Worm (Caenorhabditis elegans) whole organism, young adult: Measurements from ENCODE around the gene F40H3.1.

Experiments used
- B0261.1 ChIP-seq: sonication (generic microtip); optimal IDR thresholded peaks from 2 replicates; lab custom pipeline; 2016; ENCODE audit warnings: mild to moderate bottlenecking, missing genetic modification characterization, moderate library complexity, missing compliant biosample characterization
- C17E4.6 ChIP-seq: fragments of 200-800 bp; sonication (Bioruptor generic); IDR thresholded peaks from 2 replicates; pipeline ENCODE4 v1.3.6; 2022; ENCODE audit warnings: missing genetic modification reagents, missing genetic modification characterization, missing compliant biosample characterization
- F10E7.11 ChIP-seq: sonication (generic microtip); optimal IDR thresholded peaks from 2 replicates; lab custom pipeline; 2017; ENCODE audit warnings: mild to moderate bottlenecking, missing genetic modification characterization, moderate library complexity, missing compliant biosample characterization
- F22D6.2 ChIP-seq: sonication (generic microtip); optimal IDR thresholded peaks from 2 replicates; lab custom pipeline; 2016; ENCODE audit warnings: mild to moderate bottlenecking, missing genetic modification characterization, missing compliant biosample characterization
- F37B4.10 ChIP-seq: fragments of 200-800 bp; sonication (Bioruptor generic); IDR thresholded peaks from 2 replicates; pipeline ENCODE4 v1.3.6; 2022; ENCODE audit warnings: missing genetic modification characterization, missing compliant biosample characterization
- F39B2.1 ChIP-seq: fragments of 200-800 bp; sonication (Bioruptor generic); IDR thresholded peaks from 2 replicates; pipeline ENCODE4 v1.3.6; 2022; ENCODE audit warnings: missing genetic modification reagents, missing genetic modification characterization, missing compliant biosample characterization
- F55B11.4 ChIP-seq: sonication (generic microtip); optimal IDR thresholded peaks from 2 replicates; lab custom pipeline; 2016; ENCODE audit warnings: missing compliant biosample characterization, missing genetic modification characterization, borderline replicate concordance; ENCODE audit not compliant: insufficient read depth
- Y67H2A.10 ChIP-seq: fragments of 200-800 bp; sonication (Bioruptor generic); conservative IDR thresholded peaks from 2 replicates; pipeline ENCODE4 v1.3.6; 2022; ENCODE audit warnings: missing genetic modification reagents, missing genetic modification characterization, missing compliant biosample characterization
- ZK185.1 ChIP-seq: sonication (generic microtip); optimal IDR thresholded peaks from 2 replicates; lab custom pipeline; 2016; ENCODE audit warnings: mild to moderate bottlenecking, missing genetic modification characterization, missing compliant biosample characterization; ENCODE audit not compliant: poor library complexity, severe bottlenecking
- atf-7 ChIP-seq: sonication (generic microtip); optimal IDR thresholded peaks from 2 replicates; lab custom pipeline; 2017; ENCODE audit warnings: mild to moderate bottlenecking, missing genetic modification characterization, missing compliant biosample characterization
- bed-2 ChIP-seq: fragments of 200-800 bp; sonication (Bioruptor generic); IDR thresholded peaks from 2 replicates; pipeline ENCODE4 v1.3.6; 2022; ENCODE audit warnings: missing genetic modification reagents, missing genetic modification characterization, missing compliant biosample characterization
- cebp-1 ChIP-seq, 2 experiments: fragments of 200-800 bp in 1 of 2; sonication (Bioruptor generic) in 1 of 2; sonication (generic microtip) in 1 of 2; IDR thresholded peaks in 1 of 2; optimal IDR thresholded peaks in 1 of 2; 2 replicates each; pipeline versions ENCODE4 v1.3.6 to Lab custom; 2017 to 2022; ENCODE audit warnings: missing compliant biosample characterization in 2 of 2, missing genetic modification characterization in 2 of 2, mild to moderate bottlenecking in 1 of 2, missing genetic modification reagents in 1 of 2, moderate library complexity in 1 of 2
- ceh-100 ChIP-seq: fragments of 200-800 bp; sonication (Bioruptor generic); IDR thresholded peaks from 2 replicates; pipeline ENCODE4 v1.3.6; 2022; ENCODE audit warnings: missing genetic modification reagents, missing genetic modification characterization, missing compliant biosample characterization
- ceh-40 ChIP-seq: fragments of 200-800 bp; sonication (Bioruptor generic); IDR thresholded peaks from 2 replicates; pipeline ENCODE4 v1.3.6; 2022; ENCODE audit warnings: missing genetic modification characterization, missing compliant biosample characterization
- ceh-58 ChIP-seq: fragments of 200-800 bp; sonication (Bioruptor generic); IDR thresholded peaks from 2 replicates; pipeline ENCODE4 v1.3.6; 2022; ENCODE audit warnings: missing genetic modification characterization, missing compliant biosample characterization
- ceh-91 ChIP-seq: fragments of 200-800 bp; sonication (Bioruptor generic); IDR thresholded peaks from 2 replicates; pipeline ENCODE4 v1.3.6; 2022; ENCODE audit warnings: missing genetic modification reagents, missing genetic modification characterization, missing compliant biosample characterization
- dpl-1 ChIP-seq: fragments of 150-350 bp; optimal IDR thresholded peaks from 2 replicates; lab custom pipeline; 2014; ENCODE audit warnings: missing biosample characterization, missing genetic modification reagents, missing genetic modification characterization
- egl-44 ChIP-seq: fragments of 200-800 bp; sonication (Bioruptor generic); IDR thresholded peaks from 2 replicates; pipeline ENCODE4 v1.3.6; 2022; ENCODE audit warnings: missing genetic modification reagents, missing genetic modification characterization, missing compliant biosample characterization
- egrh-3 ChIP-seq: fragments of 200-800 bp; sonication (Bioruptor generic); IDR thresholded peaks from 2 replicates; pipeline ENCODE4 v1.3.6; 2022; ENCODE audit warnings: missing genetic modification reagents, missing genetic modification characterization, missing compliant biosample characterization
- hlh-12 ChIP-seq: sonication (generic microtip); optimal IDR thresholded peaks from 2 replicates; lab custom pipeline; 2016; ENCODE audit warnings: missing genetic modification characterization, missing compliant biosample characterization
- hlh-26 ChIP-seq: fragments of 200-800 bp; sonication (Bioruptor generic); conservative IDR thresholded peaks from 2 replicates; pipeline ENCODE4 v1.3.6; 2022; ENCODE audit warnings: missing genetic modification reagents, missing genetic modification characterization, missing compliant biosample characterization
- hmg-20 ChIP-seq: fragments of 200-800 bp; sonication (Bioruptor generic); IDR thresholded peaks from 2 replicates; pipeline ENCODE4 v1.3.6; 2022; ENCODE audit warnings: missing genetic modification reagents, missing genetic modification characterization, missing compliant biosample characterization
- hsf-1 ChIP-seq: fragments of 200-800 bp; sonication (Bioruptor generic); IDR thresholded peaks from 2 replicates; pipeline ENCODE4 v1.3.6; 2022; ENCODE audit warnings: missing genetic modification reagents, missing genetic modification characterization, missing compliant biosample characterization
- lin-40 ChIP-seq: sonication (generic microtip); optimal IDR thresholded peaks from 2 replicates; lab custom pipeline; 2016; ENCODE audit warnings: missing genetic modification characterization, mild to moderate bottlenecking, missing compliant biosample characterization, missing genotype, missing genetic modification reagents
- lsl-1 ChIP-seq: fragments of 200-800 bp; sonication (Bioruptor generic); optimal IDR thresholded peaks from 2 replicates; lab custom pipeline; 2018; ENCODE audit warnings: mild to moderate bottlenecking, missing genetic modification characterization, moderate library complexity, missing compliant biosample characterization
- madf-3 ChIP-seq: fragments of 200-800 bp; sonication (Bioruptor generic); IDR thresholded peaks from 2 replicates; pipeline ENCODE4 v1.3.6; 2022; ENCODE audit warnings: missing genetic modification reagents, missing genetic modification characterization, missing compliant biosample characterization
- nhr-80 ChIP-seq: sonication (generic microtip); optimal IDR thresholded peaks from 2 replicates; lab custom pipeline; 2016; ENCODE audit warnings: missing genetic modification characterization, missing compliant biosample characterization
- repo-1 ChIP-seq: sonication (generic microtip); optimal IDR thresholded peaks from 2 replicates; lab custom pipeline; 2017; ENCODE audit warnings: mild to moderate bottlenecking, missing genetic modification characterization, missing compliant biosample characterization
- snpc-4 ChIP-seq, 5 experiments: fragments of 150-350 bp in 1 of 5; sonication (generic microtip) in 4 of 5; optimal IDR thresholded peaks; 2 replicates each; lab custom pipeline; 2014 to 2018; ENCODE audit warnings: missing genetic modification characterization in 5 of 5, missing biosample characterization in 3 of 5, antibody characterized with exemption in 2 of 5, mild to moderate bottlenecking in 2 of 5, missing compliant biosample characterization in 2 of 5, missing genotype in 2 of 5, moderate library complexity in 2 of 5, missing genetic modification reagents in 1 of 5
- tlf-1 ChIP-seq: fragments of 200-800 bp; sonication (Bioruptor generic); optimal IDR thresholded peaks from 2 replicates; lab custom pipeline; 2018; ENCODE audit warnings: mild to moderate bottlenecking, missing genetic modification characterization, missing compliant biosample characterization
- xnd-1 ChIP-seq: sonication (generic microtip); optimal IDR thresholded peaks from 2 replicates; lab custom pipeline; 2016; ENCODE audit warnings: missing genotype, missing genetic modification reagents, missing genetic modification characterization, missing compliant biosample characterization
- ztf-18 ChIP-seq: sonication (generic microtip); optimal IDR thresholded peaks from 2 replicates; lab custom pipeline; 2016; ENCODE audit warnings: missing genotype, mild to moderate bottlenecking, missing genetic modification characterization, missing compliant biosample characterization
- ztf-26 ChIP-seq: sonication (generic microtip); optimal IDR thresholded peaks from 2 replicates; lab custom pipeline; 2017; ENCODE audit warnings: missing genetic modification characterization, missing compliant biosample characterization

Gene F40H3.1

DNA sequence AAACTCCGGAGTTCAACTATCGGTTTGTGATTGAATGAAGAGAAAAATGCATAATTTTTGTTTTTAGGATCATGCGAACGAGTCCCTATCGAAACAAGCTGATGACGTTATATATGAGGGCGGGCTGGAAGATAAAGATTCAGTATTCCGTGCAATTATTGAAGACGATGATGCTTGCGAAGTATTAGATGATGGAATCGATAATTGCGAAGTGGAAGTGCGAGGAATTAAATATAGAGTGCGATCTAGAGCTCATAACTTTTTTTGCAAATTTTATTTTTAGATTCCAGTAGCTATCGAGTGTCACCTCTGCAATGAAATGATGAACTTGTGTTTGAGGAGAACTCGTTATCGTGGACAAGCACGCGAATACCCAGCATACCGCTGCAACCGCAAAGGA, 19.4 kb downstream of the F40H3.1 start:
- TF ChIP-seq dpl-1 (no peak), hlh-26 (GFP tag; lab: Robert Waterston, UW) (no peak), ztf-26 (no peak), F55B11.4 (tag; lab: Kevin White, UChicago) (no peak), F22D6.2 (tag; lab: Kevin White, UChicago) (no peak), ceh-40 (GFP tag; lab: Robert Waterston, UW) (no peak), madf-3 (GFP tag; lab: Robert Waterston, UW) (0 out of 2 replicates have a peak, but pooled peaks have one; percentile 56), hsf-1 (no peak)

DNA sequence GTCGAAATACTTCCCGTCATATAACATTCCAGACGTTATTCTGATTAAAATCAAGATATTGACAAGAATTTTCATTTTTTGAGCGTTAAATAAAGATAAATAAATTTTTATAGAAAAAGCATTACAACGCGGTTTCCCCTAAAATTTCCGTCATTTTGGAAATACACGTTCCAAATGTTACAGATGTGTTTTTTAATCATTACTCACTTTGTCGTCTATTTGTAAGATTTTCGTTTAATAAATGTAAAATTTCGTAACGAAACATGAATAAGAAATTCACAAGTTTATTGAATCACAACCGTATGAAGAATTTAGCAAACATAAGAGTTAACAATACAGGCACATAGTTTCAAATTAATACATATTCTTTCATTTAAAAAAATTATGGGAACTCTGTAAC, 23.3 kb downstream of the F40H3.1 start, which contains the start of gene C30B5.17:
Gene C30B5.17, minus strand, starts transcription at position 101 of the 400 bp plus-strand sequence.
- TF ChIP-seq ceh-91 (GFP tag; lab: Robert Waterston, UW) = no peak
- no peak for TF ChIP-seq dpl-1
- TF ChIP-seq snpc-4 (GFP tag; optimal IDR thresholded peaks at IDR 0.05; lab: Kevin White, UChicago) = no peak
- TF ChIP-seq snpc-4 (tag; optimal IDR thresholded peaks at IDR 0.05; lab: Kevin White, UChicago) = no peak
- no peak for TF ChIP-seq B0261.1 (tag; lab: Kevin White, UChicago)
- no peak for TF ChIP-seq nhr-80 (tag; lab: Kevin White, UChicago)
- TF ChIP-seq ZK185.1 = no peak
- TF ChIP-seq lsl-1 (GFP tag; lab: Kevin White, UChicago) = no peak
- TF ChIP-seq F10E7.11 = no peak
- TF ChIP-seq atf-7 (tag; lab: Kevin White, UChicago) = no peak
- TF ChIP-seq cebp-1 (GFP tag; IDR thresholded peaks at IDR 0.05; lab: Robert Waterston, UW) = no peak
- no peak for TF ChIP-seq cebp-1 (tag; optimal IDR thresholded peaks at IDR 0.05; lab: Kevin White, UChicago)
- TF ChIP-seq F39B2.1 = no peak
- no peak for TF ChIP-seq ceh-100 (GFP tag; lab: Robert Waterston, UW)

DNA sequence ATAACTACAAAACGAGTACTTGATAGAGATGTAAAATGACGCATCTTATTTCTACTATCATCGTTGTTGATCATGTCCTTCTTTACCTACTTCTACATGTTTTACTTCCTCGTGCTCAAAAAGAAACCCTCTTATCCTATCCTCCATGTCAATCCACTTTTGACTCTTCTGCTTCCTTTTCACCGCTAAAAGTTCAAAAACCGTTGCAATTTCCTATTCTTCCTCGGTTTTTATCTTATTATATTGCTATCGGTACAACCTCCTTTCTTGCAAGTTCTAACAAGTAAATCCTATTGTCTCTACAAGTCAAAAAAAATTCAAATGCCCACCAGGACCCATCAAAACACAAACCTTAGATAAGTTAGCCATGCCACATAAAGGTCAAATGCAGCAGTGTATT, 27.6 kb downstream of the F40H3.1 start:
- TF ChIP-seq egl-44 (GFP tag; lab: Robert Waterston, UW) (no peak), ceh-58 (GFP tag; lab: Robert Waterston, UW) (no peak), Y67H2A.10 (GFP tag; lab: Robert Waterston, UW) (no peak), bed-2 (GFP tag; lab: Robert Waterston, UW) (no peak), repo-1 (tag; lab: Kevin White, UChicago) (no peak), ztf-18 (tag; lab: Kevin White, UChicago) (no peak), dpl-1 (no peak), tlf-1 (GFP tag; lab: Kevin White, UChicago) (no peak), hmg-20 (GFP tag; lab: Robert Waterston, UW) (no peak), hlh-12 (tag; lab: Kevin White, UChicago) (no peak), xnd-1 (no peak), egrh-3 (GFP tag; lab: Robert Waterston, UW) (no peak), lin-40 (tag; lab: Kevin White, UChicago) (no peak)

DNA sequence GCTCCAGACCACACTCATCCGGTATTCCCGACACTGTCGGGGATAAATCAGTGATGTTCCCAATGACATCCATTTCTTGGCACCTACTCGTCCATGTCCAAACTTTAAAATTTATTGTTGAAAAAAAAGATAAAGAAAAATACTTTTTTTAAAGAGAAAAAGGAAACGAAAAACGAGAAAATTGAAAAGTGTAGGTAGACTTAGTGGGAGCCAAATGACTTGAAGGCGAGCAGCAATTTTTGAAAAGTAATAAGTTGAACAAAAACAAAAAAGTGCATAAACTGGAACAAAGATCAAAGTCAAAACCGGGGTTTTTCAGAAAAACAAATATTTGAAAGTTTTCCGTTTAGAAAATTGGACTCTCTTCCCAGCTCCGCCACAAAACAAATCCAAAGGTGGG, 28.5 kb downstream of the F40H3.1 start, which contains the start of gene daf-37:
Gene daf-37, minus strand, starts transcription at position 101 of the 400 bp plus-strand sequence.
- TF ChIP-seq F37B4.10 (GFP tag; lab: Robert Waterston, UW) (no peak), repo-1 (tag; lab: Kevin White, UChicago) (no peak), lsl-1 (GFP tag; lab: Kevin White, UChicago) (no peak), C17E4.6 (no peak)
